Fruit fly (Drosophila melanogaster): ENCODE measurements around the gene cmpy.

- TF ChIP-seq CG8478 (optimal IDR thresholded peaks at IDR 0.05) (no peak), CTCF (optimal IDR thresholded peaks at IDR 0.05) (no peak)
Measured at dm6 chr3L:20729415-20729814, 10.4 kb upstream of the cmpy start.

All from S2 (cell line).